Worm (Caenorhabditis elegans) whole organism, L4 larva: ENCODE results near the gene cox-14.
A peak's percentile ranks its signal among the peaks of the same experiment; 100 is the strongest.

Experiments used
- D1046.2 ChIP-seq: fragments of 200-800 bp; sonication (Bioruptor generic); IDR thresholded peaks from 2 replicates; pipeline ENCODE4 v1.3.6; 2022; ENCODE audit warnings: missing genetic modification characterization, missing compliant biosample characterization
- F37D6.2 ChIP-seq: sonication (generic microtip); optimal IDR thresholded peaks from 2 replicates; lab custom pipeline; 2016; ENCODE audit warnings: mild to moderate bottlenecking, missing genetic modification characterization, missing compliant biosample characterization
- F49E8.2 ChIP-seq: sonication (generic microtip); optimal IDR thresholded peaks from 2 replicates; lab custom pipeline; 2016; ENCODE audit warnings: missing compliant biosample characterization, mild to moderate bottlenecking, missing genetic modification characterization, borderline replicate concordance
- Y75B8A.6 ChIP-seq: fragments of 200-800 bp; sonication (Bioruptor generic); IDR thresholded peaks from 2 replicates; pipeline ENCODE4 v1.3.6; 2022; ENCODE audit warnings: missing genetic modification reagents, missing genetic modification characterization, missing compliant biosample characterization
- ceh-44 ChIP-seq: fragments of 200-800 bp; sonication (Bioruptor generic); IDR thresholded peaks from 2 replicates; pipeline ENCODE4 v1.3.6; 2022; ENCODE audit warnings: missing genetic modification reagents, missing genetic modification characterization, missing compliant biosample characterization
- ceh-62 ChIP-seq: sonication (generic microtip); optimal IDR thresholded peaks from 2 replicates; lab custom pipeline; 2017; ENCODE audit warnings: missing biosample characterization, missing genetic modification characterization
- ctbp-1 ChIP-seq: fragments of 200-800 bp; sonication (Bioruptor generic); IDR thresholded peaks from 2 replicates; pipeline ENCODE4 v1.3.6; 2022; ENCODE audit warnings: missing genetic modification reagents, missing genetic modification characterization, missing compliant biosample characterization
- daf-12 ChIP-seq: fragments of 150-350 bp; optimal IDR thresholded peaks from 2 replicates; lab custom pipeline; 2014; ENCODE audit warnings: missing biosample characterization, missing genetic modification reagents, missing genetic modification characterization
- daf-16 ChIP-seq, 3 experiments: sonication (generic microtip); optimal IDR thresholded peaks; 2 replicates each; lab custom pipeline; 2016 to 2017; ENCODE audit warnings: missing genetic modification characterization in 3 of 3, missing genetic modification reagents in 3 of 3, mild to moderate bottlenecking in 2 of 3, missing compliant biosample characterization in 2 of 3, missing biosample characterization in 1 of 3, moderate library complexity in 1 of 3
- dmd-6 ChIP-seq: fragments of 200-800 bp; sonication (Bioruptor generic); IDR thresholded peaks from 2 replicates; pipeline ENCODE4 v1.3.6; 2022; ENCODE audit warnings: missing genetic modification reagents, missing genetic modification characterization, missing compliant biosample characterization
- dmd-8 ChIP-seq: fragments of 200-800 bp; sonication (Bioruptor generic); IDR thresholded peaks from 2 replicates; pipeline ENCODE4 v1.3.6; 2022; ENCODE audit warnings: missing genetic modification characterization, missing compliant biosample characterization
- dmd-9 ChIP-seq: fragments of 200-800 bp; sonication (Bioruptor generic); IDR thresholded peaks from 2 replicates; pipeline ENCODE4 v1.3.6; 2022; ENCODE audit warnings: missing genetic modification reagents, missing genetic modification characterization, missing compliant biosample characterization
- dpl-1 ChIP-seq: fragments of 150-350 bp; optimal IDR thresholded peaks from 2 replicates; lab custom pipeline; 2014; ENCODE audit warnings: missing biosample characterization, missing genetic modification reagents, missing genetic modification characterization
- duxl-1 ChIP-seq: sonication (generic microtip); optimal IDR thresholded peaks from 2 replicates; lab custom pipeline; 2016; ENCODE audit warnings: mild to moderate bottlenecking, missing genetic modification characterization, moderate library complexity, missing compliant biosample characterization; ENCODE audit not compliant: poor library complexity
- fos-1 ChIP-seq: fragments of 150-350 bp; optimal IDR thresholded peaks from 2 replicates; lab custom pipeline; 2014; ENCODE audit warnings: missing biosample characterization, missing genetic modification characterization
- hlh-30 ChIP-seq: sonication (generic microtip); optimal IDR thresholded peaks from 2 replicates; lab custom pipeline; 2017; ENCODE audit warnings: antibody characterized with exemption, mild to moderate bottlenecking, missing genetic modification characterization, missing compliant biosample characterization; ENCODE audit not compliant: insufficient read depth
- hmg-1.1 ChIP-seq: fragments of 200-800 bp; sonication (Bioruptor generic); IDR thresholded peaks from 2 replicates; pipeline ENCODE4 v1.3.6; 2022; ENCODE audit warnings: missing genetic modification reagents, missing genetic modification characterization, missing compliant biosample characterization
- lin-15B ChIP-seq: fragments of 150-350 bp; sonication (generic microtip); optimal IDR thresholded peaks from 3 replicates; lab custom pipeline; 2014; ENCODE audit warnings: missing biosample characterization, missing genetic modification characterization
- madf-5 ChIP-seq, 2 experiments: fragments of 200-800 bp; sonication (Bioruptor generic); IDR thresholded peaks; 2 replicates each; pipeline ENCODE4 v1.3.6; 2022; ENCODE audit warnings: missing compliant biosample characterization in 2 of 2, missing genetic modification characterization in 2 of 2
- madf-9 ChIP-seq: fragments of 200-800 bp; sonication (Bioruptor generic); conservative IDR thresholded peaks from 2 replicates; pipeline ENCODE4 v1.3.6; 2022; ENCODE audit warnings: missing genetic modification reagents, missing genetic modification characterization, missing compliant biosample characterization
- mdl-1 ChIP-seq, 2 experiments: fragments of 150-350 bp in 1 of 2; sonication (generic microtip) in 1 of 2; optimal IDR thresholded peaks; 2 replicates each; lab custom pipeline; 2014 to 2017; ENCODE audit warnings: missing biosample characterization in 2 of 2, missing genetic modification characterization in 2 of 2
- nhr-10 ChIP-seq: fragments of 150-350 bp; optimal IDR thresholded peaks from 2 replicates; lab custom pipeline; 2014; ENCODE audit warnings: missing biosample characterization, missing genetic modification characterization
- nhr-11 ChIP-seq: fragments of 150-350 bp; optimal IDR thresholded peaks from 2 replicates; lab custom pipeline; 2014; ENCODE audit warnings: missing biosample characterization, missing genetic modification characterization
- nhr-25 ChIP-seq: sonication (generic microtip); optimal IDR thresholded peaks from 2 replicates; lab custom pipeline; 2017; ENCODE audit warnings: missing genetic modification characterization, mild to moderate bottlenecking, missing compliant biosample characterization, antibody characterized with exemption, moderate library complexity, borderline replicate concordance; ENCODE audit not compliant: insufficient read depth
- nhr-41 ChIP-seq: fragments of 200-800 bp; sonication (Bioruptor generic); IDR thresholded peaks from 2 replicates; pipeline ENCODE4 v1.3.6; 2022; ENCODE audit warnings: missing genetic modification reagents, missing genetic modification characterization, missing compliant biosample characterization
- nhr-48 ChIP-seq: sonication (generic microtip); optimal IDR thresholded peaks from 2 replicates; lab custom pipeline; 2016; ENCODE audit warnings: mild to moderate bottlenecking, missing genetic modification characterization, missing compliant biosample characterization
- nhr-77 ChIP-seq: fragments of 150-350 bp; optimal IDR thresholded peaks from 2 replicates; lab custom pipeline; 2014; ENCODE audit warnings: missing biosample characterization, missing genetic modification characterization
- saeg-2 ChIP-seq: fragments of 200-800 bp; sonication (Bioruptor generic); IDR thresholded peaks from 2 replicates; pipeline ENCODE4 v1.3.6; 2022; ENCODE audit warnings: missing genetic modification reagents, missing genetic modification characterization, missing compliant biosample characterization
- snpc-1.2 ChIP-seq: fragments of 200-800 bp; sonication (Bioruptor generic); IDR thresholded peaks from 2 replicates; pipeline ENCODE4 v1.3.6; 2022; ENCODE audit warnings: missing genetic modification reagents, missing genetic modification characterization, missing compliant biosample characterization
- snpc-4 ChIP-seq: fragments of 150-350 bp; optimal IDR thresholded peaks from 2 replicates; lab custom pipeline; 2014; ENCODE audit warnings: missing biosample characterization, missing genetic modification characterization
- spr-3 ChIP-seq: fragments of 200-800 bp; sonication (Bioruptor generic); optimal IDR thresholded peaks from 2 replicates; lab custom pipeline; 2018; ENCODE audit warnings: mild to moderate bottlenecking, missing genetic modification characterization, missing compliant biosample characterization
- tag-97 ChIP-seq: fragments of 200-800 bp; sonication (Bioruptor generic); IDR thresholded peaks from 2 replicates; pipeline ENCODE4 v1.3.6; 2022; ENCODE audit warnings: missing genetic modification characterization, missing compliant biosample characterization
- unc-130 ChIP-seq: sonication (generic microtip); optimal IDR thresholded peaks from 2 replicates; lab custom pipeline; 2016; ENCODE audit warnings: missing genetic modification reagents, missing genetic modification characterization, missing compliant biosample characterization
- unc-39 ChIP-seq: sonication (generic microtip); optimal IDR thresholded peaks from 2 replicates; lab custom pipeline; 2017; ENCODE audit warnings: missing biosample characterization, missing genetic modification characterization
- unc-62 ChIP-seq, 3 experiments: fragments of 150-350 bp in 1 of 3; sonication (generic microtip); optimal IDR thresholded peaks in 2 of 3; peaks in 1 of 3; 1 replicate in 1 of 3; 2 replicates in 2 of 3; lab custom pipeline; 2014 to 2017; ENCODE audit warnings: missing biosample characterization in 3 of 3, missing genetic modification characterization in 3 of 3, missing genetic modification reagents in 3 of 3, missing genotype in 1 of 3
- vab-7 ChIP-seq: fragments of 200-800 bp; sonication (Bioruptor generic); IDR thresholded peaks from 2 replicates; pipeline ENCODE4 v1.3.6; 2022; ENCODE audit warnings: missing genetic modification reagents, missing genetic modification characterization, missing compliant biosample characterization
- zfp-2 ChIP-seq: sonication (generic microtip); optimal IDR thresholded peaks from 2 replicates; lab custom pipeline; 2016; ENCODE audit warnings: mild to moderate bottlenecking, missing genetic modification characterization, missing compliant biosample characterization
- zfp-3 ChIP-seq: fragments of 200-800 bp; sonication (Bioruptor generic); conservative IDR thresholded peaks from 2 replicates; pipeline ENCODE4 v1.3.6; 2022; ENCODE audit warnings: missing genetic modification reagents, missing genetic modification characterization, missing compliant biosample characterization
- ztf-11 ChIP-seq: fragments of 150-350 bp; optimal IDR thresholded peaks from 2 replicates; lab custom pipeline; 2014; ENCODE audit warnings: missing biosample characterization, missing genetic modification characterization

The cox-14 gene

ce11 chrIII:10270778-10271307 lies 52.1 kb downstream of the cox-14 start, which contains the start of gene cnk-1 (continued):
- TF ChIP-seq dmd-6 (GFP tag; lab: Robert Waterston, UW) (peak; percentile 98), daf-12 (no peak), zfp-3 (GFP tag; lab: Robert Waterston, UW) (peak; percentile 98), hlh-30 (tag; lab: Kevin White, UChicago) (peak; percentile 66), duxl-1 (peak; percentile 64), unc-39 (tag; lab: Kevin White, UChicago) (no peak), ztf-11 (tag; lab: Kevin White, UChicago) (no peak), hmg-1.1 (GFP tag; lab: Robert Waterston, UW) (peak; percentile 99), nhr-11 (tag; lab: Kevin White, UChicago) (peak; percentile 1), unc-62 (GFP tag; optimal IDR thresholded peaks at IDR 0.05 in 1 of 2; lab: Kevin White, UChicago) (no peak), unc-62 (tag; optimal IDR thresholded peaks at IDR 0.05; lab: Kevin White, UChicago) (no peak), vab-7 (GFP tag; lab: Robert Waterston, UW) (peak; percentile 96), unc-130 (GFP tag; lab: Kevin White, UChicago) (peak; percentile 94), F37D6.2 (tag; lab: Kevin White, UChicago) (peak; percentile 74), snpc-1.2 (GFP tag; lab: Robert Waterston, UW) (peak; percentile 88), snpc-4 (tag; lab: Kevin White, UChicago) (no peak), madf-5 (GFP tag; IDR thresholded peaks at IDR 0.05; lab: Robert Waterston, UW) (peak; percentile 94 to 95), D1046.2 (GFP tag; lab: Robert Waterston, UW) (peak; percentile 97), tag-97 (GFP tag; lab: Robert Waterston, UW) (peak; percentile 98), nhr-10 (no peak), zfp-2 (tag; lab: Kevin White, UChicago) (no peak), mdl-1 (tag; optimal IDR thresholded peaks at IDR 0.05; lab: Kevin White, UChicago) (no peak), madf-9 (GFP tag; lab: Robert Waterston, UW) (peak; percentile 99), Y75B8A.6 (GFP tag; lab: Robert Waterston, UW) (0 out of 2 replicates have a peak, but pooled peaks have one; percentile 53), nhr-77 (tag; lab: Kevin White, UChicago) (peak; percentile 6), nhr-48 (peak; percentile 37), ceh-62 (tag; lab: Kevin White, UChicago) (no peak), daf-16 (GFP tag; optimal IDR thresholded peaks at IDR 0.05; lab: Kevin White, UChicago) (no peak), daf-16 (tag; optimal IDR thresholded peaks at IDR 0.05; lab: Kevin White, UChicago) (peak; percentile 57), nhr-41 (peak; percentile 74; the same call in 1 of the 2 replicates), fos-1 (no peak), F49E8.2 (tag; lab: Kevin White, UChicago) (peak; percentile 76), ctbp-1 (peak; percentile 97), dmd-8 (GFP tag; lab: Robert Waterston, UW) (peak; percentile 85), ceh-44 (GFP tag; lab: Robert Waterston, UW) (peak; percentile 99), lin-15B (tag; lab: Kevin White, UChicago) (peak; percentile 15), dmd-9 (GFP tag; lab: Robert Waterston, UW) (peak; percentile 100), dpl-1 (peak; percentile 52), spr-3 (GFP tag; lab: Kevin White, UChicago) (peak; percentile 44), saeg-2 (GFP tag; lab: Robert Waterston, UW) (peak; percentile 72; the same call in 1 of the 2 replicates), nhr-25 (tag; lab: Kevin White, UChicago) (peak; percentile 48)
- TF ChIP-seq, all 104 proteins: peak for 61
